Fruit fly (Drosophila melanogaster) whole organism, embryonic: ENCODE results near the gene ocn.

Experiments used
- ATbp ChIP-seq: fragments of 200-800 bp; sonication (Bioruptor generic); optimal IDR thresholded peaks from 2 replicates; lab custom pipeline; 2017; ENCODE audit warnings: missing biosample characterization, mild to moderate bottlenecking, missing genetic modification characterization, missing genetic modification reagents
- Antp ChIP-seq: fragments of 200-800 bp; sonication (Bioruptor generic); optimal IDR thresholded peaks from 3 replicates; lab custom pipeline; 2016; ENCODE audit warnings: missing biosample characterization, missing genetic modification characterization
- CG10321 ChIP-seq: fragments of 200-800 bp; sonication (Bioruptor generic); IDR thresholded peaks from 2 replicates; pipeline ENCODE4 v1.3.6; 2022; ENCODE audit warnings: missing biosample characterization, missing genetic modification characterization
- CG13296 ChIP-seq: fragments of 200-800 bp; sonication (Bioruptor generic); optimal IDR thresholded peaks from 3 replicates; lab custom pipeline; 2018; ENCODE audit warnings: missing biosample characterization, mild to moderate bottlenecking, missing genetic modification characterization
- CG14050 ChIP-seq: fragments of 200-800 bp; sonication (Bioruptor generic); IDR thresholded peaks from 3 replicates; pipeline ENCODE4 v1.3.6; 2022; ENCODE audit warnings: missing biosample characterization, missing genetic modification characterization
- CG14667 ChIP-seq: fragments of 200-800 bp; sonication (Bioruptor generic); IDR thresholded peaks from 2 replicates; pipeline ENCODE4 v1.3.6; 2022; ENCODE audit warnings: missing biosample characterization, missing genetic modification characterization
- CG14965 ChIP-seq: fragments of 200-800 bp; sonication (Bioruptor generic); optimal IDR thresholded peaks from 2 replicates; lab custom pipeline; 2016; ENCODE audit warnings: missing biosample characterization, missing genetic modification characterization, borderline replicate concordance
- CG15011 ChIP-seq: fragments of 200-800 bp; sonication (Bioruptor generic); optimal IDR thresholded peaks from 3 replicates; lab custom pipeline; 2018; ENCODE audit warnings: missing biosample characterization, mild to moderate bottlenecking, missing genetic modification characterization
- CG1529 ChIP-seq: fragments of 200-800 bp; sonication (Bioruptor generic); optimal IDR thresholded peaks from 3 replicates; lab custom pipeline; 2018; ENCODE audit warnings: missing biosample characterization, missing genetic modification characterization
- CG15601 ChIP-seq: fragments of 200-800 bp; sonication (Bioruptor generic); optimal IDR thresholded peaks from 3 replicates; lab custom pipeline; 2019; ENCODE audit warnings: missing biosample characterization, mild to moderate bottlenecking, missing genetic modification characterization, moderate library complexity
- CG2120 ChIP-seq: fragments of 200-800 bp; sonication (Bioruptor generic); optimal IDR thresholded peaks from 3 replicates; lab custom pipeline; 2016; ENCODE audit warnings: missing biosample characterization, missing genetic modification characterization
- CG2875 ChIP-seq: fragments of 200-800 bp; sonication (Bioruptor generic); optimal IDR thresholded peaks from 2 replicates; lab custom pipeline; 2017; ENCODE audit warnings: missing biosample characterization, mild to moderate bottlenecking, missing genetic modification characterization, missing genetic modification reagents
- CG30403 ChIP-seq: fragments of 200-800 bp; sonication (Bioruptor generic); optimal IDR thresholded peaks from 3 replicates; lab custom pipeline; 2016; ENCODE audit warnings: missing biosample characterization, missing genetic modification characterization
- CG32532 ChIP-seq: fragments of 200-800 bp; sonication (Bioruptor generic); IDR thresholded peaks from 2 replicates; pipeline ENCODE4 v1.3.6; 2022; ENCODE audit warnings: missing biosample characterization, missing genetic modification characterization
- CG34224 ChIP-seq: fragments of 200-800 bp; sonication (Bioruptor generic); IDR thresholded peaks from 3 replicates; pipeline ENCODE4 v1.3.6; 2022; ENCODE audit warnings: missing biosample characterization, missing genetic modification characterization; ENCODE audit not compliant: partially characterized antibody
- CG3847 ChIP-seq: fragments of 200-800 bp; sonication (Bioruptor generic); IDR thresholded peaks from 2 replicates; pipeline ENCODE4 v1.3.6; 2022; ENCODE audit warnings: missing biosample characterization, missing genetic modification characterization
- CG4328 ChIP-seq: fragments of 200-800 bp; sonication (Bioruptor generic); optimal IDR thresholded peaks from 3 replicates; lab custom pipeline; 2017; ENCODE audit warnings: missing biosample characterization, missing genetic modification reagents, missing genetic modification characterization
- CG4617 ChIP-seq: fragments of 200-800 bp; sonication (Bioruptor generic); optimal IDR thresholded peaks from 3 replicates; lab custom pipeline; 2016; ENCODE audit warnings: missing biosample characterization, missing genetic modification characterization, borderline replicate concordance
- CG6791 ChIP-seq: fragments of 200-800 bp; sonication (Bioruptor generic); IDR thresholded peaks from 3 replicates; pipeline ENCODE4 v1.3.6; 2022; ENCODE audit warnings: missing biosample characterization, missing genetic modification characterization; ENCODE audit not compliant: partially characterized antibody
- CG7271 ChIP-seq: fragments of 200-800 bp; sonication (Bioruptor generic); optimal IDR thresholded peaks from 2 replicates; lab custom pipeline; 2018; ENCODE audit warnings: missing biosample characterization, mild to moderate bottlenecking, missing genetic modification characterization, moderate library complexity
- CG7963 ChIP-seq: fragments of 200-800 bp; sonication (Bioruptor generic); IDR thresholded peaks from 3 replicates; pipeline ENCODE4 v1.3.6; 2022; ENCODE audit warnings: missing biosample characterization, missing genetic modification characterization; ENCODE audit not compliant: partially characterized antibody
- CG9215 ChIP-seq: fragments of 200-800 bp; sonication (Bioruptor generic); IDR thresholded peaks from 2 replicates; pipeline ENCODE4 v1.3.6; 2022; ENCODE audit warnings: missing biosample characterization, missing genetic modification characterization
- Chrac-16 ChIP-seq: fragments of 200-800 bp; sonication (Bioruptor generic); optimal IDR thresholded peaks from 3 replicates; lab custom pipeline; 2016; ENCODE audit warnings: missing biosample characterization, missing genetic modification characterization
- CrebB ChIP-seq: fragments of 200-800 bp; sonication (Bioruptor generic); optimal IDR thresholded peaks from 3 replicates; lab custom pipeline; 2018; ENCODE audit warnings: missing biosample characterization, mild to moderate bottlenecking, missing genetic modification characterization
- D19B ChIP-seq: fragments of 200-800 bp; sonication (Bioruptor generic); optimal IDR thresholded peaks from 2 replicates; lab custom pipeline; 2017; ENCODE audit warnings: missing biosample characterization, mild to moderate bottlenecking, missing genetic modification characterization
- Dip3 ChIP-seq: fragments of 200-800 bp; sonication (Bioruptor generic); optimal IDR thresholded peaks from 3 replicates; lab custom pipeline; 2016; ENCODE audit warnings: missing biosample characterization, missing genetic modification characterization
- Dll ChIP-seq: fragments of 200-800 bp; sonication (Bioruptor generic); IDR thresholded peaks from 4 replicates; pipeline ENCODE4 v1.3.6; 2022; ENCODE audit warnings: missing biosample characterization, missing genetic modification characterization; ENCODE audit not compliant: partially characterized antibody
- Dp ChIP-seq: fragments of 200-800 bp; sonication (Bioruptor generic); optimal IDR thresholded peaks from 2 replicates; lab custom pipeline; 2018; ENCODE audit warnings: missing biosample characterization, mild to moderate bottlenecking, missing genetic modification characterization, moderate library complexity
- Elba2 ChIP-seq: fragments of 200-800 bp; sonication (Bioruptor generic); optimal IDR thresholded peaks from 3 replicates; lab custom pipeline; 2016; ENCODE audit warnings: missing biosample characterization, missing genetic modification characterization
- Ets65A ChIP-seq: fragments of 200-800 bp; sonication (Bioruptor generic); peaks from one replicate; lab custom pipeline; 2016; ENCODE audit warnings: missing biosample characterization, missing genetic modification characterization
- Hsf ChIP-seq: fragments of 200-800 bp; sonication (Bioruptor generic); optimal IDR thresholded peaks from 3 replicates; lab custom pipeline; 2016; ENCODE audit warnings: missing biosample characterization, missing genetic modification characterization
- MESR4 ChIP-seq: fragments of 200-800 bp; sonication (Bioruptor generic); optimal IDR thresholded peaks from 2 replicates; lab custom pipeline; 2018; ENCODE audit warnings: missing biosample characterization, mild to moderate bottlenecking, missing genetic modification characterization, moderate library complexity
- Ravus ChIP-seq: fragments of 200-800 bp; sonication (Bioruptor generic); IDR thresholded peaks from 2 replicates; pipeline ENCODE4 v1.3.6; 2022; ENCODE audit warnings: missing biosample characterization, missing genetic modification characterization
- Usf ChIP-seq: fragments of 200-800 bp; sonication (Bioruptor generic); optimal IDR thresholded peaks from 2 replicates; lab custom pipeline; 2017; ENCODE audit warnings: missing genotype, missing biosample characterization, missing genetic modification characterization
- Vsx1 ChIP-seq: fragments of 200-800 bp; sonication (Bioruptor generic); optimal IDR thresholded peaks from 2 replicates; lab custom pipeline; 2017; ENCODE audit warnings: missing biosample characterization, mild to moderate bottlenecking, missing genetic modification characterization, missing genetic modification reagents
- YL-1 ChIP-seq: fragments of 200-800 bp; sonication (Bioruptor generic); optimal IDR thresholded peaks from 3 replicates; lab custom pipeline; 2017; ENCODE audit warnings: missing biosample characterization, mild to moderate bottlenecking, missing genetic modification characterization
- ase ChIP-seq: fragments of 200-800 bp; sonication (Bioruptor generic); IDR thresholded peaks from 3 replicates; pipeline ENCODE4 v1.3.6; 2022; ENCODE audit warnings: missing biosample characterization, missing genetic modification characterization
- bbx ChIP-seq: fragments of 200-800 bp; sonication (Bioruptor generic); IDR thresholded peaks from 2 replicates; pipeline ENCODE4 v1.3.6; 2022; ENCODE audit warnings: missing biosample characterization, missing genetic modification characterization; ENCODE audit not compliant: partially characterized antibody
- bigmax ChIP-seq: fragments of 200-800 bp; sonication (Bioruptor generic); optimal IDR thresholded peaks from 2 replicates; lab custom pipeline; 2018; ENCODE audit warnings: missing biosample characterization, mild to moderate bottlenecking, missing genetic modification characterization
- dpn ChIP-seq, 2 experiments: fragments of 200-800 bp; sonication (Bioruptor generic); optimal IDR thresholded peaks; 3 replicates each; lab custom pipeline; 2016; ENCODE audit warnings: missing biosample characterization in 2 of 2, missing genetic modification characterization in 2 of 2
- repo ChIP-seq: fragments of 200-800 bp; sonication (Bioruptor generic); optimal IDR thresholded peaks from 2 replicates; lab custom pipeline; 2016; ENCODE audit warnings: missing biosample characterization, missing genetic modification characterization
- row ChIP-seq: fragments of 200-800 bp; sonication (Bioruptor generic); IDR thresholded peaks from 3 replicates; pipeline ENCODE4 v1.3.6; 2022; ENCODE audit warnings: missing biosample characterization, missing genetic modification characterization
- scrt ChIP-seq: fragments of 200-800 bp; sonication (Bioruptor generic); optimal IDR thresholded peaks from 2 replicates; lab custom pipeline; 2018; ENCODE audit warnings: missing biosample characterization, mild to moderate bottlenecking, missing genetic modification characterization, moderate library complexity
- sd ChIP-seq: fragments of 200-800 bp; sonication (Bioruptor generic); optimal IDR thresholded peaks from 3 replicates; lab custom pipeline; 2018; ENCODE audit warnings: missing biosample characterization, mild to moderate bottlenecking, missing genetic modification characterization, moderate library complexity
- sna ChIP-seq: fragments of 200-800 bp; sonication (Bioruptor generic); IDR thresholded peaks from 2 replicates; pipeline ENCODE4 v1.3.6; 2022; ENCODE audit warnings: missing biosample characterization, missing genetic modification characterization; ENCODE audit not compliant: partially characterized antibody
- ssp ChIP-seq: fragments of 200-800 bp; sonication (Bioruptor generic); IDR thresholded peaks from 2 replicates; pipeline ENCODE4 v1.3.6; 2022; ENCODE audit warnings: missing biosample characterization, missing genetic modification characterization
- stwl ChIP-seq: fragments of 200-800 bp; sonication (Bioruptor generic); optimal IDR thresholded peaks from 3 replicates; lab custom pipeline; 2018; ENCODE audit warnings: missing biosample characterization, mild to moderate bottlenecking, missing genetic modification characterization, moderate library complexity
- tio ChIP-seq: fragments of 200-800 bp; sonication (Bioruptor generic); optimal IDR thresholded peaks from 2 replicates; lab custom pipeline; 2017; ENCODE audit warnings: missing biosample characterization, missing genetic modification characterization, inconsistent platforms
- trh ChIP-seq: fragments of 200-800 bp; sonication (Bioruptor generic); optimal IDR thresholded peaks from 2 replicates; lab custom pipeline; 2016; ENCODE audit warnings: missing biosample characterization, missing genetic modification characterization

Gene ocn

DNA sequence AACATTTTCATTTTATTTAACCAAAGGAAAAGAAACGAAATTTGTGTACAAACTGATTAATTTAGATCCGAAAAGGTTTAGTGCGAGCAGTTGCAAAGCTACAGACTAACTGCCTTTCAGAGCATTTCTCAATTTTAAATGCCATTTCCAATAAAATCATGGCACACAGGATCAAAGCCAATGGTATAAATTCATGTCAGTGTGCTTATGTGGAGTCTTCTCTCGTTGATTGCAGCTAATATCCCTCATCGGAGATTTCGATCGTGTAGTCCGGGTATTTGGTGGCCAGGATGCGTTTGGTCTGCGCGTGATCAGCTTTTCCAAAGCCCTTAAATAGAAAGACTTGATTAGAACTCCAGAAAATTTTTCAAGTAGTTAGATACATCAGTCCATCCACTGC is 1.1 kb upstream of the ocn start, which contains the start of gene janB:
janB (minus strand) TSS at position 101 of the 400 bp plus-strand sequence.
- TF ChIP-seq Ets65A (GFP tag; lab: Kevin White, UChicago) (no peak), ase (GFP tag; lab: Robert Waterston, UW) (no peak), CG13296 (GFP tag; lab: Kevin White, UChicago) (no peak), CG4328 (no peak), dpn (GFP tag; optimal IDR thresholded peaks at IDR 0.05; lab: Kevin White, UChicago) (no peak), Usf (GFP tag; lab: Kevin White, UChicago) (no peak), CG10321 (GFP tag; lab: Robert Waterston, UW) (no peak), CG14667 (GFP tag; lab: Robert Waterston, UW) (no peak), ssp (GFP tag; lab: Robert Waterston, UW) (no peak), Hsf (GFP tag; lab: Kevin White, UChicago) (no peak)

DNA sequence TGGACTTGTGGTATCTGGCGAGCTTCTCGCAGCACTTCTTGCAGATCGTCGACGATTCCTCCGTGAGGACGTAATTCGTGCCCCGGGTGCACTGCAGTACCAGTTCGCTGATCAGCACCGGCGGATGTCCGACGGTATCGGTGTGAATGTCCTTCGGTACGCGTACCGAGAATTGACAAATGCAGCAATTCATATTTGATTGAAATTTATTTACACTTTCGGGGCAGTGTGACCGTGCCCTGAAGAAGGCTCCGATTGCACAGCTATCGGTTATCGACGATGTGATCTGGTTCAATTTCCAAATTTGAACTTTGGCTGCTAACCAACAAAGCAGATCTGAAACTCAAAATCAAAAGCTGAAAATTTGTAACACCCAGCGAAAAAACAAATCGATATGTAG is 921 bp downstream of the ocn start, which contains the start of gene ZIPIC:
ZIPIC (minus strand) TSS at position 262 of the 400 bp plus-strand sequence.
- TF ChIP-seq CG3847 (0 out of 2 replicates have a peak, but pooled peaks have one; percentile 20), CG4617 (GFP tag; lab: Kevin White, UChicago) (peak; percentile 84), CG7271 (no peak), CG2120 (GFP tag; lab: Kevin White, UChicago) (no peak), Elba2 (no peak), sna (GFP tag; lab: Robert Waterston, UW) (peak; percentile 61; the same call in 1 of the 2 replicates), CG7963 (0 out of 3 replicates have a peak, but pooled peaks have one; percentile 7), CG32532 (no peak), ATbp (no peak), CG30403 (GFP tag; lab: Kevin White, UChicago) (no peak), CG15011 (GFP tag; lab: Kevin White, UChicago) (no peak), YL-1 (GFP tag; lab: Kevin White, UChicago) (peak; percentile 70), CG15601 (tag; lab: Kevin White, UChicago) (peak; percentile 16), Dp (peak; percentile 80), bigmax (GFP tag; lab: Kevin White, UChicago) (peak; percentile 30), CG14050 (GFP tag; lab: Robert Waterston, UW) (no peak), tio (no peak), CG14965 (GFP tag; lab: Kevin White, UChicago) (no peak), Dip3 (GFP tag; lab: Kevin White, UChicago) (no peak), CG6791 (GFP tag; lab: Robert Waterston, UW) (peak; percentile 67), MESR4 (peak; percentile 75), trh (GFP tag; lab: Kevin White, UChicago) (no peak), Vsx1 (no peak), row (GFP tag; lab: Robert Waterston, UW) (no peak), scrt (GFP tag; lab: Kevin White, UChicago) (no peak), stwl (peak; percentile 65), bbx (peak; percentile 52), Chrac-16 (no peak), CrebB (tag; lab: Kevin White, UChicago) (no peak), sd (tag; lab: Kevin White, UChicago) (no peak), repo (GFP tag; lab: Kevin White, UChicago) (no peak), Ravus (GFP tag; lab: Robert Waterston, UW) (no peak), CG2875 (GFP tag; lab: Kevin White, UChicago) (no peak), CG1529 (GFP tag; lab: Kevin White, UChicago) (no peak), Antp (GFP tag; lab: Kevin White, UChicago) (no peak), D19B (GFP tag; lab: Kevin White, UChicago) (no peak), CG34224 (GFP tag; lab: Robert Waterston, UW) (peak; percentile 69), Dll (GFP tag; lab: Robert Waterston, UW) (peak; percentile 53; the same call in 1 of the 4 replicates), CG9215 (GFP tag; lab: Robert Waterston, UW) (no peak)
